Worm (Caenorhabditis elegans): Measurements from ENCODE around the gene R07B7.12.

Gene R07B7.12

ce11 chrV:12113726-12114125 is 24.9 kb downstream of the R07B7.12 start:
- no peak for TF ChIP-seq fkh-2 (tag; optimal IDR thresholded peaks at IDR 0.05)
- TF ChIP-seq nhr-25 (tag; optimal IDR thresholded peaks at IDR 0.05) = no peak
- no peak for TF ChIP-seq mdl-1 (tag; optimal IDR thresholded peaks at IDR 0.05)
- TF ChIP-seq snpc-4 (tag; optimal IDR thresholded peaks at IDR 0.05) = no peak
- no peak for TF ChIP-seq fos-1 (tag; optimal IDR thresholded peaks at IDR 0.05)
- peak; percentile 57 for TF ChIP-seq elt-2 (tag; optimal IDR thresholded peaks at IDR 0.05)
- TF ChIP-seq ceh-16 (tag; optimal IDR thresholded peaks at IDR 0.05) = no peak
- TF ChIP-seq pqm-1 (tag; optimal IDR thresholded peaks at IDR 0.05) = peak; percentile 45
- no peak for TF ChIP-seq nhr-67 (tag; optimal IDR thresholded peaks at IDR 0.05)
- TF ChIP-seq nhr-12 (tag; optimal IDR thresholded peaks at IDR 0.05) = no peak
- TF ChIP-seq lin-39 (tag; optimal IDR thresholded peaks at IDR 0.05) = no peak
- TF ChIP-seq ztf-11 (tag; optimal IDR thresholded peaks at IDR 0.05) = no peak
- TF ChIP-seq ceh-28 (tag; optimal IDR thresholded peaks at IDR 0.05) = no peak
- TF ChIP-seq nhr-11 (tag; optimal IDR thresholded peaks at IDR 0.05) = no peak
- TF ChIP-seq nhr-43 (tag; optimal IDR thresholded peaks at IDR 0.05; ENCODE audit: poor library complexity, severe bottlenecking) = no peak
- TF ChIP-seq ztf-4 (tag; optimal IDR thresholded peaks at IDR 0.05) = no peak
- TF ChIP-seq unc-62 (GFP tag; optimal IDR thresholded peaks at IDR 0.05) = no peak

ce11 chrV:12114693-12115092 is 25.8 kb downstream of the R07B7.12 start, which contains the start of gene spin-1:
Gene spin-1 (plus strand): TSS chrV:12114993.
- no peak for TF ChIP-seq nhr-76 (tag; optimal IDR thresholded peaks at IDR 0.05)
- TF ChIP-seq elt-2 (tag; optimal IDR thresholded peaks at IDR 0.05) = no peak
- no peak for TF ChIP-seq jun-1 (tag; optimal IDR thresholded peaks at IDR 0.05)
- no peak for TF ChIP-seq lsy-12 (tag; optimal IDR thresholded peaks at IDR 0.05)
- TF ChIP-seq ceh-16 (tag; optimal IDR thresholded peaks at IDR 0.05) = no peak
- no peak for TF ChIP-seq nhr-28 (tag; optimal IDR thresholded peaks at IDR 0.05)
- no peak for TF ChIP-seq nhr-25 (tag; optimal IDR thresholded peaks at IDR 0.05)
- no peak for TF ChIP-seq daf-12 (tag; optimal IDR thresholded peaks at IDR 0.05)

ce11 chrV:12115150-12115549 is 26.3 kb downstream of the R07B7.12 start:
- TF ChIP-seq skn-1 (tag; optimal IDR thresholded peaks at IDR 0.05) = no peak
- TF ChIP-seq eor-1 (tag; optimal IDR thresholded peaks at IDR 0.05) = no peak
- TF ChIP-seq fkh-2 (tag; optimal IDR thresholded peaks at IDR 0.05) = no peak
- TF ChIP-seq fkh-10 (GFP tag; optimal IDR thresholded peaks at IDR 0.05) = no peak
- peak; percentile 14 for TF ChIP-seq pqm-1 (tag; optimal IDR thresholded peaks at IDR 0.05)
- no peak for TF ChIP-seq ztf-4 (tag; optimal IDR thresholded peaks at IDR 0.05)
- TF ChIP-seq nhr-28 (tag; optimal IDR thresholded peaks at IDR 0.05) = no peak
- TF ChIP-seq R02D3.7 (tag; optimal IDR thresholded peaks at IDR 0.05) = no peak
- no peak for TF ChIP-seq lsy-12 (tag; optimal IDR thresholded peaks at IDR 0.05)
- TF ChIP-seq ama-1 (optimal IDR thresholded peaks at IDR 0.05) = no peak
- no peak for TF ChIP-seq nhr-11 (tag; optimal IDR thresholded peaks at IDR 0.05)
- no peak for TF ChIP-seq sea-2 (GFP tag; optimal IDR thresholded peaks at IDR 0.05)
- no peak for TF ChIP-seq aly-2 (tag; optimal IDR thresholded peaks at IDR 0.05)
- peak; percentile 17 for TF ChIP-seq elt-2 (tag; optimal IDR thresholded peaks at IDR 0.05)
- TF ChIP-seq jun-1 (tag; optimal IDR thresholded peaks at IDR 0.05) = no peak

ce11 chrV:12117567-12118053 is 28.7 kb downstream of the R07B7.12 start, which contains the start of gene C13C4.8:
Gene C13C4.8 (plus strand): TSS chrV:12118003.
- TF ChIP-seq elt-2 (tag; optimal IDR thresholded peaks at IDR 0.05) (no peak), tbx-2 (tag; optimal IDR thresholded peaks at IDR 0.05) (no peak), daf-12 (tag; optimal IDR thresholded peaks at IDR 0.05) (no peak), skn-1 (tag; optimal IDR thresholded peaks at IDR 0.05) (no peak), elt-3 (tag; optimal IDR thresholded peaks at IDR 0.05) (no peak), ama-1 (optimal IDR thresholded peaks at IDR 0.05) (no peak), aly-2 (tag; optimal IDR thresholded peaks at IDR 0.05) (no peak), sea-2 (GFP tag; optimal IDR thresholded peaks at IDR 0.05) (no peak), nhr-237 (tag; optimal IDR thresholded peaks at IDR 0.05) (no peak), nhr-76 (tag; optimal IDR thresholded peaks at IDR 0.05) (no peak), nhr-43 (tag; optimal IDR thresholded peaks at IDR 0.05; ENCODE audit: poor library complexity, severe bottlenecking) (no peak)

ce11 chrV:12120381-12120780 is 31.5 kb downstream of the R07B7.12 start, which contains the start of gene C13C4.7:
Gene C13C4.7 (minus strand): TSS chrV:12120481.
- TF ChIP-seq lin-15B (tag; optimal IDR thresholded peaks at IDR 0.05) (no peak), ceh-82 (tag; optimal IDR thresholded peaks at IDR 0.05) (no peak), nhr-25 (tag; optimal IDR thresholded peaks at IDR 0.05) (no peak), unc-62 (GFP tag; optimal IDR thresholded peaks at IDR 0.05) (no peak), nfya-1 (tag; optimal IDR thresholded peaks at IDR 0.05; ENCODE audit: insufficient read depth) (no peak), elt-2 (tag; optimal IDR thresholded peaks at IDR 0.05) (no peak), lsy-12 (tag; optimal IDR thresholded peaks at IDR 0.05) (no peak), mml-1 (tag; optimal IDR thresholded peaks at IDR 0.05) (no peak), nhr-12 (tag; optimal IDR thresholded peaks at IDR 0.05) (no peak), egl-5 (tag; optimal IDR thresholded peaks at IDR 0.05) (no peak), daf-12 (tag; optimal IDR thresholded peaks at IDR 0.05) (no peak), mdl-1 (tag; optimal IDR thresholded peaks at IDR 0.05) (no peak), lin-39 (tag; optimal IDR thresholded peaks at IDR 0.05) (no peak), unc-39 (tag; optimal IDR thresholded peaks at IDR 0.05) (no peak), nhr-237 (tag; optimal IDR thresholded peaks at IDR 0.05) (no peak), elt-3 (tag; optimal IDR thresholded peaks at IDR 0.05) (no peak)

All from whole organism, L3 larva.